Worm (Caenorhabditis elegans) whole organism, early embryonic: ENCODE measurements around the gene C52E4.7.

Experiments used
- B0310.2 ChIP-seq: sonication (generic microtip); optimal IDR thresholded peaks from 2 replicates; lab custom pipeline; 2016; ENCODE audit warnings: mild to moderate bottlenecking, missing genetic modification characterization, missing compliant biosample characterization
- F13C5.2 ChIP-seq: sonication (generic microtip); optimal IDR thresholded peaks from 2 replicates; lab custom pipeline; 2017; ENCODE audit warnings: mild to moderate bottlenecking, missing genetic modification characterization, inconsistent platforms, missing compliant biosample characterization
- aly-1 ChIP-seq: sonication (generic microtip); optimal IDR thresholded peaks from 2 replicates; lab custom pipeline; 2016; ENCODE audit warnings: missing genetic modification characterization, missing compliant biosample characterization
- ama-1 ChIP-seq: fragments of 150-350 bp; optimal IDR thresholded peaks from 2 replicates; lab custom pipeline; 2014
- ceh-13 ChIP-seq: fragments of 200-800 bp; sonication (Bioruptor generic); optimal IDR thresholded peaks from 2 replicates; lab custom pipeline; 2018; ENCODE audit warnings: mild to moderate bottlenecking, missing genetic modification characterization, missing compliant biosample characterization
- ceh-36 ChIP-seq: sonication (generic microtip); optimal IDR thresholded peaks from 2 replicates; lab custom pipeline; 2016; ENCODE audit warnings: missing genetic modification characterization, inconsistent platforms, missing compliant biosample characterization
- ets-7 ChIP-seq: sonication (generic microtip); optimal IDR thresholded peaks from 2 replicates; lab custom pipeline; 2016; ENCODE audit warnings: missing genotype, missing genetic modification characterization, missing compliant biosample characterization
- flt-1 ChIP-seq: fragments of 200-800 bp; sonication (Bioruptor generic); IDR thresholded peaks from 2 replicates; pipeline ENCODE4 v1.3.6; 2022; ENCODE audit warnings: missing genetic modification characterization, missing compliant biosample characterization
- hmbx-1 ChIP-seq: sonication (generic microtip); optimal IDR thresholded peaks from 2 replicates; lab custom pipeline; 2016; ENCODE audit warnings: mild to moderate bottlenecking, missing genetic modification characterization, missing compliant biosample characterization
- hmg-4 ChIP-seq: fragments of 200-800 bp; sonication (Bioruptor generic); optimal IDR thresholded peaks from 2 replicates; lab custom pipeline; 2018; ENCODE audit warnings: mild to moderate bottlenecking, missing genetic modification characterization, missing compliant biosample characterization
- hnd-1 ChIP-seq: sonication (generic microtip); optimal IDR thresholded peaks from 2 replicates; lab custom pipeline; 2016; ENCODE audit warnings: missing genetic modification characterization, missing compliant biosample characterization
- pes-1 ChIP-seq: fragments of 200-800 bp; sonication (Bioruptor generic); IDR thresholded peaks from 2 replicates; pipeline ENCODE4 v1.3.6; 2022; ENCODE audit warnings: missing genetic modification reagents, missing genetic modification characterization, missing compliant biosample characterization
- scrt-1 ChIP-seq: fragments of 200-800 bp; sonication (Bioruptor generic); IDR thresholded peaks from 2 replicates; pipeline ENCODE4 v1.3.6; 2022; ENCODE audit warnings: missing genetic modification characterization, missing compliant biosample characterization
- sea-1 ChIP-seq: fragments of 200-800 bp; sonication (Bioruptor generic); conservative IDR thresholded peaks from 2 replicates; pipeline ENCODE4 v1.3.6; 2022; ENCODE audit warnings: missing genetic modification characterization, missing compliant biosample characterization
- tbx-11 ChIP-seq: fragments of 200-800 bp; sonication (Bioruptor generic); IDR thresholded peaks from 2 replicates; pipeline ENCODE4 v1.3.6; 2022; ENCODE audit warnings: missing genetic modification characterization, missing compliant biosample characterization
- tbx-37 ChIP-seq: fragments of 200-800 bp; sonication (Bioruptor generic); conservative IDR thresholded peaks from 2 replicates; pipeline ENCODE4 v1.3.6; 2022; ENCODE audit warnings: missing genetic modification reagents, missing genetic modification characterization, missing compliant biosample characterization
- tra-4 ChIP-seq: sonication (generic microtip); optimal IDR thresholded peaks from 2 replicates; lab custom pipeline; 2017; ENCODE audit warnings: missing genetic modification characterization, missing compliant biosample characterization

C52E4.7 gene

ce11 chrV:11953621-11954020, 40.5 kb upstream of the C52E4.7 start:
- no peak for TF ChIP-seq hmbx-1 (tag; lab: Kevin White, UChicago)
- no peak for TF ChIP-seq hnd-1

ce11 chrV:11955617-11956016, 38.5 kb upstream of the C52E4.7 start:
- no peak for TF ChIP-seq ama-1
- TF ChIP-seq hmbx-1 (tag; lab: Kevin White, UChicago) = no peak
- no peak for TF ChIP-seq aly-1 (tag; lab: Kevin White, UChicago)
- no peak for TF ChIP-seq tra-4 (tag; lab: Kevin White, UChicago)
- TF ChIP-seq flt-1 (GFP tag; lab: Robert Waterston, UW) = no peak
- TF ChIP-seq sea-1 (GFP tag; lab: Robert Waterston, UW) = no peak
- TF ChIP-seq hnd-1 = no peak
- TF ChIP-seq scrt-1 = no peak
- TF ChIP-seq hmg-4 (GFP tag; lab: Kevin White, UChicago) = no peak
- no peak for TF ChIP-seq tbx-11 (GFP tag; lab: Robert Waterston, UW)
- no peak for TF ChIP-seq tbx-37 (GFP tag; lab: Robert Waterston, UW)
- TF ChIP-seq pes-1 (GFP tag; lab: Robert Waterston, UW) = no peak
- TF ChIP-seq ceh-36 = no peak
- no peak for TF ChIP-seq F13C5.2 (tag; lab: Kevin White, UChicago)
- TF ChIP-seq ceh-13 (GFP tag; lab: Kevin White, UChicago) = no peak
- TF ChIP-seq ets-7 (tag; lab: Kevin White, UChicago) = no peak
- no peak for TF ChIP-seq B0310.2 (tag; lab: Kevin White, UChicago)

ce11 chrV:11958343-11959291, 35.5 kb upstream of the C52E4.7 start, which contains the start of gene F58H1.5:
Gene F58H1.5, plus strand, starts transcription at chrV:11958393.
- no peak for TF ChIP-seq hnd-1
- no peak for TF ChIP-seq hmbx-1 (tag; lab: Kevin White, UChicago)
- peak; percentile 44 for TF ChIP-seq ama-1
- no peak for TF ChIP-seq flt-1 (GFP tag; lab: Robert Waterston, UW)
- TF ChIP-seq hmg-4 (GFP tag; lab: Kevin White, UChicago) = no peak

- TF ChIP-seq pes-1 (GFP tag; lab: Robert Waterston, UW) (no peak), tbx-11 (GFP tag; lab: Robert Waterston, UW) (no peak), aly-1 (tag; lab: Kevin White, UChicago) (no peak), scrt-1 (no peak), hmbx-1 (tag; lab: Kevin White, UChicago) (no peak), hnd-1 (no peak), ceh-36 (no peak), B0310.2 (tag; lab: Kevin White, UChicago) (no peak), ama-1 (no peak), ceh-13 (GFP tag; lab: Kevin White, UChicago) (no peak), flt-1 (GFP tag; lab: Robert Waterston, UW) (no peak), tra-4 (tag; lab: Kevin White, UChicago) (no peak), F13C5.2 (tag; lab: Kevin White, UChicago) (no peak), hmg-4 (GFP tag; lab: Kevin White, UChicago) (no peak), ets-7 (tag; lab: Kevin White, UChicago) (no peak), tbx-37 (GFP tag; lab: Robert Waterston, UW) (no peak)
These were observed 33.8 kb upstream of the C52E4.7 start for ce11 chrV:11960084-11960830.

- TF ChIP-seq pes-1 (GFP tag; lab: Robert Waterston, UW) = 0 out of 2 replicates have a peak, but pooled peaks have one; percentile 31
- no peak for TF ChIP-seq sea-1 (GFP tag; lab: Robert Waterston, UW)
- TF ChIP-seq hmg-4 (GFP tag; lab: Kevin White, UChicago) = no peak
- no peak for TF ChIP-seq scrt-1
- TF ChIP-seq tra-4 (tag; lab: Kevin White, UChicago) = no peak
- peak; percentile 18 for TF ChIP-seq B0310.2 (tag; lab: Kevin White, UChicago)
- TF ChIP-seq tbx-37 (GFP tag; lab: Robert Waterston, UW) = no peak
- no peak for TF ChIP-seq ets-7 (tag; lab: Kevin White, UChicago)
These were observed 33.3 kb upstream of the C52E4.7 start for ce11 chrV:11960831-11961190.

- TF ChIP-seq ets-7 (tag; lab: Kevin White, UChicago) (no peak), tbx-37 (GFP tag; lab: Robert Waterston, UW) (no peak), sea-1 (GFP tag; lab: Robert Waterston, UW) (no peak)
These were observed 29.4 kb upstream of the C52E4.7 start, which contains the start of gene F58H1.7 for ce11 chrV:11964723-11965122. Gene F58H1.7, minus strand, starts transcription at chrV:11964823.

- TF ChIP-seq hnd-1 = no peak
- TF ChIP-seq ets-7 (tag; lab: Kevin White, UChicago) = no peak
- TF ChIP-seq sea-1 (GFP tag; lab: Robert Waterston, UW) = no peak
- no peak for TF ChIP-seq tbx-37 (GFP tag; lab: Robert Waterston, UW)
- TF ChIP-seq flt-1 (GFP tag; lab: Robert Waterston, UW) = no peak
- no peak for TF ChIP-seq aly-1 (tag; lab: Kevin White, UChicago)
- no peak for TF ChIP-seq ceh-36
- no peak for TF ChIP-seq pes-1 (GFP tag; lab: Robert Waterston, UW)
- no peak for TF ChIP-seq ceh-13 (GFP tag; lab: Kevin White, UChicago)
- no peak for TF ChIP-seq tra-4 (tag; lab: Kevin White, UChicago)
- no peak for TF ChIP-seq tbx-11 (GFP tag; lab: Robert Waterston, UW)
- TF ChIP-seq hmbx-1 (tag; lab: Kevin White, UChicago) = no peak
These were observed 18.9 kb upstream of the C52E4.7 start, which contains the start of gene cpr-1 for ce11 chrV:11975233-11975632. Gene cpr-1, plus strand, starts transcription at chrV:11975551.
